Fruit fly (Drosophila melanogaster) whole organism, embryonic: ENCODE results near the gene Swip-1.

Source experiments
- ATbp ChIP-seq: fragments of 200-800 bp; sonication (Bioruptor generic); optimal IDR thresholded peaks from 2 replicates; lab custom pipeline; 2017; ENCODE audit warnings: missing biosample characterization, mild to moderate bottlenecking, missing genetic modification characterization, missing genetic modification reagents
- Atf-2 ChIP-seq: fragments of 200-800 bp; sonication (Bioruptor generic); optimal IDR thresholded peaks from 2 replicates; lab custom pipeline; 2016; ENCODE audit warnings: missing biosample characterization, missing genetic modification characterization
- Atf6 ChIP-seq: fragments of 200-800 bp; sonication (Bioruptor generic); IDR thresholded peaks from 2 replicates; pipeline ENCODE4 v1.3.6; 2022; ENCODE audit warnings: missing biosample characterization, missing genetic modification characterization
- B-H2 ChIP-seq: fragments of 200-800 bp; sonication (Bioruptor generic); optimal IDR thresholded peaks from 2 replicates; lab custom pipeline; 2018; ENCODE audit warnings: missing biosample characterization, mild to moderate bottlenecking, missing genetic modification characterization
- BtbVII ChIP-seq: fragments of 200-800 bp; sonication (Bioruptor generic); optimal IDR thresholded peaks from 3 replicates; lab custom pipeline; 2017; ENCODE audit warnings: missing biosample characterization, mild to moderate bottlenecking, missing genetic modification characterization
- Bteb2 ChIP-seq: fragments of 200-800 bp; sonication (Bioruptor generic); optimal IDR thresholded peaks from 2 replicates; lab custom pipeline; 2016; ENCODE audit warnings: missing biosample characterization, missing genetic modification characterization
- CG10147 ChIP-seq: fragments of 200-800 bp; sonication (Bioruptor generic); optimal IDR thresholded peaks from 2 replicates; lab custom pipeline; 2019; ENCODE audit warnings: missing biosample characterization, mild to moderate bottlenecking, missing genetic modification characterization, moderate library complexity
- CG13287 ChIP-seq: fragments of 200-800 bp; sonication (Bioruptor generic); IDR thresholded peaks from 2 replicates; pipeline ENCODE4 v1.3.6; 2022; ENCODE audit warnings: missing biosample characterization, missing genetic modification characterization; ENCODE audit not compliant: partially characterized antibody
- CG13296 ChIP-seq: fragments of 200-800 bp; sonication (Bioruptor generic); optimal IDR thresholded peaks from 3 replicates; lab custom pipeline; 2018; ENCODE audit warnings: missing biosample characterization, mild to moderate bottlenecking, missing genetic modification characterization
- CG14667 ChIP-seq: fragments of 200-800 bp; sonication (Bioruptor generic); IDR thresholded peaks from 2 replicates; pipeline ENCODE4 v1.3.6; 2022; ENCODE audit warnings: missing biosample characterization, missing genetic modification characterization
- CG14965 ChIP-seq: fragments of 200-800 bp; sonication (Bioruptor generic); optimal IDR thresholded peaks from 2 replicates; lab custom pipeline; 2016; ENCODE audit warnings: missing biosample characterization, missing genetic modification characterization, borderline replicate concordance
- CG15696 ChIP-seq: fragments of 200-800 bp; sonication (Bioruptor generic); optimal IDR thresholded peaks from 2 replicates; lab custom pipeline; 2019; ENCODE audit warnings: missing biosample characterization, mild to moderate bottlenecking, missing genetic modification characterization, moderate library complexity
- CG1602 ChIP-seq: fragments of 200-800 bp; sonication (Bioruptor generic); optimal IDR thresholded peaks from 3 replicates; lab custom pipeline; 2016; ENCODE audit warnings: missing biosample characterization, missing genetic modification characterization
- CG1603 ChIP-seq: fragments of 200-800 bp; sonication (Bioruptor generic); optimal IDR thresholded peaks from 2 replicates; lab custom pipeline; 2019; ENCODE audit warnings: missing biosample characterization, mild to moderate bottlenecking, missing genetic modification characterization, moderate library complexity
- CG17186 ChIP-seq: fragments of 200-800 bp; sonication (Bioruptor generic); optimal IDR thresholded peaks from 3 replicates; lab custom pipeline; 2017; ENCODE audit warnings: missing biosample characterization, missing genetic modification reagents, missing genetic modification characterization
- CG18011 ChIP-seq: fragments of 200-800 bp; sonication (Bioruptor generic); optimal IDR thresholded peaks from 2 replicates; lab custom pipeline; 2017; ENCODE audit warnings: missing biosample characterization, missing genetic modification characterization, mild to moderate bottlenecking, moderate library complexity, missing genotype
- CG2202 ChIP-seq: fragments of 200-800 bp; sonication (Bioruptor generic); optimal IDR thresholded peaks from 2 replicates; lab custom pipeline; 2018; ENCODE audit warnings: missing biosample characterization, mild to moderate bottlenecking, missing genetic modification characterization
- CG4730 ChIP-seq: fragments of 200-800 bp; sonication (Bioruptor generic); IDR thresholded peaks from 2 replicates; pipeline ENCODE4 v1.3.6; 2022; ENCODE audit warnings: missing biosample characterization, missing genetic modification characterization
- CG7987 ChIP-seq: fragments of 200-800 bp; sonication (Bioruptor generic); optimal IDR thresholded peaks from 2 replicates; lab custom pipeline; 2018; ENCODE audit warnings: missing biosample characterization, mild to moderate bottlenecking, missing genetic modification characterization, moderate library complexity
- CG8359 ChIP-seq: fragments of 200-800 bp; sonication (Bioruptor generic); optimal IDR thresholded peaks from 2 replicates; lab custom pipeline; 2017; ENCODE audit warnings: missing biosample characterization, mild to moderate bottlenecking, missing genetic modification characterization, borderline replicate concordance
- Chrac-16 ChIP-seq: fragments of 200-800 bp; sonication (Bioruptor generic); optimal IDR thresholded peaks from 3 replicates; lab custom pipeline; 2016; ENCODE audit warnings: missing biosample characterization, missing genetic modification characterization
- Dek ChIP-seq: fragments of 200-800 bp; sonication (Bioruptor generic); optimal IDR thresholded peaks from 3 replicates; lab custom pipeline; 2019; ENCODE audit warnings: missing biosample characterization, mild to moderate bottlenecking, missing genetic modification characterization, moderate library complexity
- Dll ChIP-seq: fragments of 200-800 bp; sonication (Bioruptor generic); IDR thresholded peaks from 4 replicates; pipeline ENCODE4 v1.3.6; 2022; ENCODE audit warnings: missing biosample characterization, missing genetic modification characterization; ENCODE audit not compliant: partially characterized antibody
- ERR ChIP-seq: fragments of 200-800 bp; sonication (Bioruptor generic); optimal IDR thresholded peaks from 2 replicates; lab custom pipeline; 2016; ENCODE audit warnings: missing biosample characterization, missing genetic modification characterization
- Hr78 ChIP-seq, 2 experiments: fragments of 200-800 bp in 1 of 2; fragments of >200 bp in 1 of 2; sonication (Bioruptor generic) in 1 of 2; optimal IDR thresholded peaks; 2 replicates each; lab custom pipeline; 2017 to 2019; ENCODE audit warnings: missing biosample characterization in 2 of 2, missing genetic modification characterization in 2 of 2, mild to moderate bottlenecking in 1 of 2, moderate library complexity in 1 of 2
- Sin3A ChIP-seq: fragments of >200 bp; optimal IDR thresholded peaks from 2 replicates; lab custom pipeline; 2018
- Ssrp ChIP-seq: fragments of 200-800 bp; sonication (Bioruptor generic); optimal IDR thresholded peaks from 2 replicates; lab custom pipeline; 2018; ENCODE audit warnings: missing biosample characterization, mild to moderate bottlenecking, missing genetic modification characterization, moderate library complexity
- Taf1 ChIP-seq: fragments of 200-800 bp; sonication (Bioruptor generic); IDR thresholded peaks from 2 replicates; pipeline ENCODE4 v1.3.6; 2022; ENCODE audit warnings: missing biosample characterization, missing genetic modification characterization
- Tbp ChIP-seq: fragments of >200 bp; optimal IDR thresholded peaks from 2 replicates; lab custom pipeline; 2018; ENCODE audit warnings: missing biosample characterization, missing genetic modification characterization
- bab2 ChIP-seq: fragments of 200-800 bp; sonication (Bioruptor generic); optimal IDR thresholded peaks from 2 replicates; lab custom pipeline; 2016; ENCODE audit warnings: missing biosample characterization, missing genetic modification characterization
- cato ChIP-seq: fragments of 200-800 bp; sonication (Bioruptor generic); optimal IDR thresholded peaks from 2 replicates; lab custom pipeline; 2016; ENCODE audit warnings: missing biosample characterization, missing genetic modification characterization, borderline replicate concordance
- chm ChIP-seq: fragments of 200-800 bp; sonication (Bioruptor generic); IDR thresholded peaks from 2 replicates; pipeline ENCODE4 v1.3.6; 2022; ENCODE audit warnings: missing biosample characterization, missing genetic modification characterization
- cwo ChIP-seq: fragments of 200-800 bp; sonication (Bioruptor generic); optimal IDR thresholded peaks from 3 replicates; lab custom pipeline; 2017; ENCODE audit warnings: missing biosample characterization, missing genetic modification characterization, mild to moderate bottlenecking, moderate library complexity, missing genetic modification reagents
- dan ChIP-seq: fragments of 200-800 bp; sonication (Bioruptor generic); IDR thresholded peaks from 2 replicates; pipeline ENCODE4 v1.3.6; 2022; ENCODE audit warnings: missing biosample characterization, missing genetic modification characterization
- gce ChIP-seq: fragments of 200-800 bp; sonication (Bioruptor generic); IDR thresholded peaks from 3 replicates; pipeline ENCODE4 v1.3.6; 2022; ENCODE audit warnings: missing biosample characterization, missing genetic modification characterization
- gro ChIP-seq: fragments of 200-800 bp; sonication (Bioruptor generic); optimal IDR thresholded peaks from 2 replicates; lab custom pipeline; 2016; ENCODE audit warnings: missing biosample characterization, missing genetic modification characterization
- h ChIP-seq: fragments of >200 bp; optimal IDR thresholded peaks from 2 replicates; lab custom pipeline; 2017
- ken ChIP-seq: fragments of 200-800 bp; sonication (Bioruptor generic); IDR thresholded peaks from 3 replicates; pipeline ENCODE4 v1.3.6; 2022; ENCODE audit warnings: missing biosample characterization, missing genetic modification characterization
- lov ChIP-seq, 2 experiments: fragments of 200-800 bp in 1 of 2; fragments of >200 bp in 1 of 2; sonication (Bioruptor generic) in 1 of 2; IDR thresholded peaks in 1 of 2; optimal IDR thresholded peaks in 1 of 2; 2 replicates in 1 of 2; 3 replicates in 1 of 2; pipeline versions ENCODE4 v1.3.6 to Lab custom; 2017 to 2022; ENCODE audit warnings: missing biosample characterization in 1 of 2, missing genetic modification characterization in 1 of 2
- maf-S ChIP-seq: fragments of 200-800 bp; sonication (Bioruptor generic); optimal IDR thresholded peaks from 2 replicates; lab custom pipeline; 2016; ENCODE audit warnings: missing biosample characterization, missing genetic modification characterization
- nau ChIP-seq: fragments of 200-800 bp; sonication (Bioruptor generic); optimal IDR thresholded peaks from 3 replicates; lab custom pipeline; 2017; ENCODE audit warnings: missing biosample characterization, mild to moderate bottlenecking, missing genetic modification characterization, missing genetic modification reagents
- onecut ChIP-seq: fragments of 200-800 bp; sonication (Bioruptor generic); IDR thresholded peaks from 2 replicates; pipeline ENCODE4 v1.3.6; 2022; ENCODE audit warnings: missing biosample characterization, missing genetic modification characterization
- pan ChIP-seq, 4 experiments: fragments of >200 bp in 3 of 4; fragments of 200-800 bp in 1 of 4; sonication (Bioruptor generic) in 1 of 4; optimal IDR thresholded peaks in 3 of 4; IDR thresholded peaks in 1 of 4; 2 replicates each; pipeline versions ENCODE4 v1.3.6 to Lab custom; 2017 to 2022; ENCODE audit warnings: missing biosample characterization in 2 of 4, missing genetic modification characterization in 2 of 4, mixed read lengths in 1 of 4
- tna ChIP-seq: fragments of 200-800 bp; sonication (Bioruptor generic); IDR thresholded peaks from 2 replicates; pipeline ENCODE4 v1.3.6; 2022; ENCODE audit warnings: missing biosample characterization, missing genetic modification characterization; ENCODE audit not compliant: partially characterized antibody
- trh ChIP-seq: fragments of 200-800 bp; sonication (Bioruptor generic); optimal IDR thresholded peaks from 2 replicates; lab custom pipeline; 2016; ENCODE audit warnings: missing biosample characterization, missing genetic modification characterization
- vvl ChIP-seq: fragments of 200-800 bp; sonication (Bioruptor generic); IDR thresholded peaks from 2 replicates; pipeline ENCODE4 v1.3.6; 2022; ENCODE audit warnings: missing biosample characterization, missing genetic modification characterization
- wek ChIP-seq: fragments of 200-800 bp; sonication (Bioruptor generic); optimal IDR thresholded peaks from 3 replicates; lab custom pipeline; 2018; ENCODE audit warnings: missing biosample characterization, mild to moderate bottlenecking, missing genetic modification characterization, moderate library complexity
- zf30C ChIP-seq: fragments of 200-800 bp; sonication (Bioruptor generic); optimal IDR thresholded peaks from 3 replicates; lab custom pipeline; 2018; ENCODE audit warnings: missing biosample characterization, mild to moderate bottlenecking, missing genetic modification characterization

Gene Swip-1

dm6 chr2L:18944175-18945012, 42.7 kb downstream of the Swip-1 start (continued):
- TF ChIP-seq bab2 (GFP tag; lab: Kevin White, UChicago) (no peak), CG1603 (tag; lab: Kevin White, UChicago) (peak; percentile 28), Ssrp (tag; lab: Kevin White, UChicago) (no peak), ERR (peak; percentile 18), Atf6 (GFP tag; lab: Robert Waterston, UW) (no peak), maf-S (GFP tag; lab: Kevin White, UChicago) (no peak), zf30C (GFP tag; lab: Kevin White, UChicago) (no peak), chm (GFP tag; lab: Robert Waterston, UW) (no peak), Chrac-16 (no peak), CG2202 (no peak), nau (GFP tag; lab: Kevin White, UChicago) (peak; percentile 56), vvl (GFP tag; lab: Robert Waterston, UW) (no peak), h (lab: Kevin White, UChicago) (no peak), Dll (GFP tag; lab: Robert Waterston, UW) (no peak), Sin3A (peak; percentile 36), CG8359 (GFP tag; lab: Kevin White, UChicago) (no peak), Taf1 (GFP tag; lab: Robert Waterston, UW) (no peak), CG14667 (no peak), CG18011 (GFP tag; lab: Kevin White, UChicago) (no peak), CG13296 (GFP tag; lab: Kevin White, UChicago) (peak; percentile 69), tna (GFP tag; lab: Robert Waterston, UW) (no peak), ATbp (no peak), CG4730 (GFP tag; lab: Robert Waterston, UW) (no peak), ken (GFP tag; lab: Robert Waterston, UW) (no peak), gce (no peak), gro (GFP tag; lab: Kevin White, UChicago) (peak; percentile 10), cato (GFP tag; lab: Kevin White, UChicago) (no peak), Atf-2 (GFP tag; lab: Kevin White, UChicago) (no peak), B-H2 (GFP tag; lab: Kevin White, UChicago) (peak; percentile 43), trh (no peak), CG17186 (GFP tag; lab: Kevin White, UChicago) (no peak), lov (optimal IDR thresholded peaks at IDR 0.05; lab: Kevin White, UChicago) (no peak), lov (GFP tag; IDR thresholded peaks at IDR 0.05; lab: Robert Waterston, UW) (no peak), CG13287 (GFP tag; lab: Robert Waterston, UW) (no peak), BtbVII (GFP tag; lab: Kevin White, UChicago) (peak; percentile 12), Bteb2 (GFP tag; lab: Kevin White, UChicago) (no peak), Tbp (no peak), onecut (GFP tag; lab: Robert Waterston, UW) (no peak), dan (GFP tag; lab: Robert Waterston, UW) (no peak), pan (optimal IDR thresholded peaks at IDR 0.05; lab: Kevin White, UChicago) (no peak), pan (GFP tag; optimal IDR thresholded peaks at IDR 0.05 in 1 of 2, IDR thresholded peaks at IDR 0.05 in 1 of 2) (no peak), CG1602 (no peak), wek (peak; percentile 35), Hr78 (GFP tag; optimal IDR thresholded peaks at IDR 0.05; lab: Kevin White, UChicago) (peak in 1 of 2 experiments; percentile 85), CG7987 (GFP tag; lab: Kevin White, UChicago) (peak; percentile 27), CG15696 (tag; lab: Kevin White, UChicago) (no peak), Dek (tag; lab: Kevin White, UChicago) (no peak), CG14965 (no peak), CG10147 (GFP tag; lab: Kevin White, UChicago) (no peak), cwo (GFP tag; lab: Kevin White, UChicago) (peak; percentile 24)
